Worm (Caenorhabditis elegans): Measurements from ENCODE around the gene C50H11.13.

The C50H11.13 gene

ce11 chrV:3071548-3071947 lies at the start of gene C50H11.13:
TSS of gene C50H11.13 (minus strand) at chrV:3071648.
- TF ChIP-seq pha-4 (tag; optimal IDR thresholded peaks at IDR 0.05), result no peak
- no peak for TF ChIP-seq nhr-25 (tag; optimal IDR thresholded peaks at IDR 0.05)
- no peak for TF ChIP-seq fkh-2 (tag; optimal IDR thresholded peaks at IDR 0.05)
- no peak for TF ChIP-seq lsy-12 (tag; optimal IDR thresholded peaks at IDR 0.05)

ce11 chrV:3119185-3119584 lies 47.7 kb upstream of the C50H11.13 start:
- no peak for TF ChIP-seq mml-1 (tag; optimal IDR thresholded peaks at IDR 0.05)
- TF ChIP-seq elt-2 (tag; optimal IDR thresholded peaks at IDR 0.05), result peak; percentile 47
- peak; percentile 19 for TF ChIP-seq pqm-1 (tag; optimal IDR thresholded peaks at IDR 0.05)

DNA sequence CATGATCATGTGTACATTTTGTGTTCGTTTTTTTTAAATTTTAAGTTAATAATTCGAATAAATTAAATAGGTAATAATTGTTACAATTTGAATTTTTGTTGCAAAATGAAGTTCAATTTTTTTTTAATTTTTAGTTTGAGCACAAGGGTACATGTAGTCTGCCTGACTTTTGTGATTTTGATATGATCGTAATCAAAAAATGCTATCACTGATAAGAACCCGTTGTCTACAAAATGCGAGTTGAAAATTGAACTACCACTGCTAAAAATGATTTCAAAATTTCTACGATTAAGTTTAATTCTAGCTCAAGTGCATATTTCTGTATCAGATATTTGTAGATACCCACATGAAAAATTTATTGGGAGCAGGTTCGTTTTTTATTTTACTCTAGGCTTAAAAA lies 46.7 kb upstream of the C50H11.13 start, which contains the start of gene clec-210:
Gene clec-210, plus strand, starts transcription at position 211 of the 400 bp plus-strand sequence.
- peak; percentile 42 for TF ChIP-seq pqm-1 (tag; optimal IDR thresholded peaks at IDR 0.05)
- TF ChIP-seq elt-1 (tag; optimal IDR thresholded peaks at IDR 0.05), result no peak
- TF ChIP-seq elt-2 (tag; optimal IDR thresholded peaks at IDR 0.05), result peak; percentile 55

DNA sequence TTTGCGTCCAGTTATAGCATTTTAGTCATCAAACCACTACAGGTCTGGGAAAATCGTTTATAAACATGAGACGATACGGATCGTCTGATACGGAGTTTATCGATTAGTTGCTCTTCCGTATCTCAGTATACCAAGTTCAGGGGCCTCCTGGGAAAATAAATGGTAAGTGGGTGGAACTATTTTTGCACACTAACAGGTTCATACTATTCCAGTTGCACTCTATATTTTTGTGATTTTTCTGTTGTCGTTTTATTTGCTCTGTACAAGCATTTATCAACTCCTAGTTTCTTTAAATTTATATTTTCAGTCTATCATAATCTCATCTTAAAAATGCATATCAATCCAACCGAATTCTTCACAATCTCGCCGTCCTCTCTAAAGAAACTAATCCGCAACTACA lies 43.5 kb upstream of the C50H11.13 start, which contains the start of gene Y73C8C.3:
Gene Y73C8C.3, plus strand, starts transcription at position 301 of the 400 bp plus-strand sequence.
- TF ChIP-seq elt-1 (tag; optimal IDR thresholded peaks at IDR 0.05) (no peak), aly-2 (tag; optimal IDR thresholded peaks at IDR 0.05) (no peak), nhr-43 (tag; optimal IDR thresholded peaks at IDR 0.05; ENCODE audit: poor library complexity, severe bottlenecking) (no peak), lin-39 (tag; optimal IDR thresholded peaks at IDR 0.05) (no peak), nhr-28 (tag; optimal IDR thresholded peaks at IDR 0.05) (no peak), ceh-16 (tag; optimal IDR thresholded peaks at IDR 0.05) (no peak), ztf-11 (tag; optimal IDR thresholded peaks at IDR 0.05) (no peak), nhr-12 (tag; optimal IDR thresholded peaks at IDR 0.05) (no peak), tbx-2 (tag; optimal IDR thresholded peaks at IDR 0.05) (no peak), eor-1 (tag; optimal IDR thresholded peaks at IDR 0.05) (no peak), pqm-1 (tag; optimal IDR thresholded peaks at IDR 0.05) (no peak), unc-39 (tag; optimal IDR thresholded peaks at IDR 0.05) (no peak), unc-62 (GFP tag; optimal IDR thresholded peaks at IDR 0.05) (no peak)

- TF ChIP-seq elt-3 (tag; optimal IDR thresholded peaks at IDR 0.05) (no peak), ceh-16 (tag; optimal IDR thresholded peaks at IDR 0.05) (no peak), snpc-4 (tag; optimal IDR thresholded peaks at IDR 0.05) (no peak), R02D3.7 (tag; optimal IDR thresholded peaks at IDR 0.05) (no peak)
These were observed 42.3 kb upstream of the C50H11.13 start, which contains the start of gene Y73C8C.8 for ce11 chrV:3113751-3114150. TSS of gene Y73C8C.8 (minus strand) at chrV:3113851.

ce11 chrV:3112198-3112597 lies 40.8 kb upstream of the C50H11.13 start:
- TF ChIP-seq pqm-1 (tag; optimal IDR thresholded peaks at IDR 0.05), result no peak
- peak; percentile 17 for TF ChIP-seq elt-2 (tag; optimal IDR thresholded peaks at IDR 0.05)

- no peak for TF ChIP-seq nhr-28 (tag; optimal IDR thresholded peaks at IDR 0.05)
- no peak for TF ChIP-seq egl-27 (tag; optimal IDR thresholded peaks at IDR 0.05)
- no peak for TF ChIP-seq lin-15B (tag; optimal IDR thresholded peaks at IDR 0.05)
- TF ChIP-seq tbx-2 (tag; optimal IDR thresholded peaks at IDR 0.05), result no peak
- no peak for TF ChIP-seq jun-1 (tag; optimal IDR thresholded peaks at IDR 0.05)
- TF ChIP-seq mdl-1 (tag; optimal IDR thresholded peaks at IDR 0.05), result no peak
- no peak for TF ChIP-seq nhr-237 (tag; optimal IDR thresholded peaks at IDR 0.05)
- no peak for TF ChIP-seq pha-4 (tag; optimal IDR thresholded peaks at IDR 0.05)
- TF ChIP-seq daf-12 (tag; optimal IDR thresholded peaks at IDR 0.05), result no peak
- no peak for TF ChIP-seq ZK546.5 (tag; optimal IDR thresholded peaks at IDR 0.05)
- TF ChIP-seq zag-1 (tag; optimal IDR thresholded peaks at IDR 0.05), result no peak
- TF ChIP-seq unc-62 (GFP tag; optimal IDR thresholded peaks at IDR 0.05), result no peak
- TF ChIP-seq ceh-82 (tag; optimal IDR thresholded peaks at IDR 0.05), result no peak
These were observed 36.0 kb upstream of the C50H11.13 start, which contains the start of gene str-68 for ce11 chrV:3107450-3107849. TSS of gene str-68 (minus strand) at chrV:3107550.

Data from whole organism, L3 larva.